Fruit fly (Drosophila melanogaster): ENCODE measurements around the gene CG45428.

Gene CG45428

DNA sequence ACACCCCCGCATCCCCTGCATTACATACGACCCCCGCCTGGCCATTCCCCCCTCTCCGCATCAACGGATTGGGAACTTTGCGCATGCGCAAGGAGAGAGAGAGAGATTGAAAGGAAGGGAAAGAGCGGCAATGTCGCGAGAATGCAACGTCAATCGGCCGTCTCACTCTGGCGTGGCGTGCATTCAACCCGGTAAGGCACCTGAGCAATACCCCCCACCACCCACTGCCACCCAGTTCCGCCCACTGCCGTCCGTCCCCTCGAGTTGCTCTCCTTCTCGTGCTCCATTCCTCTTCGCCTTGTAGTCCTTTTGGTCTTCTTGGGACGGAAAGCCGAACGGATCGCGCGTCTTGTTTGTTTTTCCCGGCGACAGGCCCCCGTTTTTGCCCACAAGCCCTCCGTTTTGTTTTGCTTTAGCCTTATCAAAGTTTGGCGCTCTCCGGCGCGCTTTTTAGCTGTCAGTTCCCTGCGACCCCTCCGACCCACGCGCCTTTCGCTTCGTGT is 2.9 kb upstream of the CG45428 start (continued):
- TF ChIP-seq Smox (GFP tag; optimal IDR thresholded peaks at IDR 0.05), result no peak
- TF ChIP-seq CG10631 (GFP tag; optimal IDR thresholded peaks at IDR 0.05), result no peak
- TF ChIP-seq CG32006 (GFP tag; optimal IDR thresholded peaks at IDR 0.05), result peak; percentile 33
- peak; percentile 68 for TF ChIP-seq Eip78C (GFP tag)
- no peak for TF ChIP-seq CG4318 (GFP tag; optimal IDR thresholded peaks at IDR 0.05)
- peak; percentile 47 for TF ChIP-seq dsx (GFP tag; optimal IDR thresholded peaks at IDR 0.05; ENCODE audit: poor library complexity, severe bottlenecking)
- no peak for TF ChIP-seq CG11294 (GFP tag; IDR thresholded peaks at IDR 0.05)
- peak; percentile 63 for TF ChIP-seq Lpt (GFP tag; optimal IDR thresholded peaks at IDR 0.05)
- TF ChIP-seq CG3032 (tag; optimal IDR thresholded peaks at IDR 0.05), result peak; percentile 52
- no peak for TF ChIP-seq Sox102F (GFP tag; optimal IDR thresholded peaks at IDR 0.05)
- peak; percentile 44; the same call in 2 of the 3 replicates for TF ChIP-seq CG8119 (GFP tag; IDR thresholded peaks at IDR 0.05)
- TF ChIP-seq achi (GFP tag; optimal IDR thresholded peaks at IDR 0.05), result peak; percentile 12
- TF ChIP-seq Hr4 (GFP tag; optimal IDR thresholded peaks at IDR 0.05), result no peak
- no peak for TF ChIP-seq cyc (GFP tag; optimal IDR thresholded peaks at IDR 0.05)
- TF ChIP-seq CG6792 (GFP tag; optimal IDR thresholded peaks at IDR 0.05), result no peak

DNA sequence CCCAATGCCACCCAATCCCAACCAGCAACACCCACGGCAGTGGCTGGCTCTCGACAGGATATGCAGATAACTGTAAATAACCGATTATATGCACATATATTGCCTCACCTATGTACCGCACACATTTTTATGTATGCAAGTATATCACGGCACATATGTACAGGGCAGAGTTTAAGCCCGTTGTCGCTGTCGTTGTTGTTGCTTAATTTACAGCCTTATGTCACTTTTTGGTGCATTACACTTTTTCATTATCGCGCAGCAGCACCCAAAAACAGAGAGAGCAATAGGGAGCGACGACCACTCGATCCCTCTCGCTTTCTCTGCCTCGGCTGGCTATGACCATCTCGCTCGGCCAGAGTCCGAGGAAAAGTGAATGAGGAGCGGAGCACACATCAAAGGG is 2.4 kb upstream of the CG45428 start:
- TF ChIP-seq CG9139 (GFP tag; optimal IDR thresholded peaks at IDR 0.05) (no peak), vri (GFP tag; optimal IDR thresholded peaks at IDR 0.05) (peak; percentile 87), svp (GFP tag) (peak; percentile 87)

DNA sequence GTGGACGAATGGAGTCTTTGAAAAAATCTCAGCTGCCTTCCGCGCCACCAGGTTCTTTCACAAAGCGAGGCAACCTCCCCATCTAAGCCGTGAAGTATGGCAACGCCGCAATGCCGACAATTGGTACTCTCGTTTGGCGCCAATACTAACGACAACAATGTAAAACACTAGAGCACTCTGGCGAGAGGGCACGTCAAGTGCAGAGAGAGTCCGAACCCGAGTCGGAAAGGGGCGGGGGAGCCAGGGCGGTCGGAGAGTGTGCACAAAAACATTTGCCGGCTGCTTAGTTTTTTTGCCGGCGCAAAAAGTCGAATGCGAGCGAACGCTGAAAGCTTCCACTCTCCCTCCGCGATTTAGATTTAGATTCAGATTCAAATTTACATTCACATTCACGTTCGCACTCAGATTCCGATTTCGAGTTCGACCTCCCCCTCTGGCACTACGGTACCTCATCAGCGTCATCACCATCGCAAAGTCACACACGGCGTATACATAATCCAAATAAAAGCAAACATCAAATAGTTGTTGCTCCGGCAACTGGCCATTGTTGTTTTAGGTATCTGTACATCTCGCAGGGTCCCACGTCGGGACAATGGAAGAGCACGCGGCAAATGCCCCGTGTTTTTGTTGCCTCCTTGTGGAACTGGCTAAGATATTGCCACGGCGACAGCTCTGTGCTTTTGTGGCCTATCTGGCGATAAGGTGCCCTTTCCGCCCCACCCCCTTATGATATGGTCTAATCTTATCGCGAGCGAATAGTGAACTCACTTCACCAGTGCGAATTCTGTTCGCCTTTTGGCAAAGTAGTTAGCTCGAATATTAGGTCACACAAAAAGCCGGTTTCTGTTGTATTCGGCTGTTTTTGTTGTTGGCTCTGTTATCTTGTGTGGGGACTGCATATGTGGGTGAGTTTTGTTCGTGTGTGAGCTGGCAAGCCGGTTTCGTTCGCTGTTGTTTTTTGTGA is 1.1 kb upstream of the CG45428 start:
- TF ChIP-seq CG16779 (tag; optimal IDR thresholded peaks at IDR 0.05) (no peak), CG6792 (GFP tag; optimal IDR thresholded peaks at IDR 0.05) (no peak), CG10631 (GFP tag; optimal IDR thresholded peaks at IDR 0.05) (no peak), fkh (GFP tag; optimal IDR thresholded peaks at IDR 0.05) (peak; percentile 82), CG8319 (GFP tag; optimal IDR thresholded peaks at IDR 0.05) (no peak), salr (GFP tag; optimal IDR thresholded peaks at IDR 0.05) (no peak), Hr38 (GFP tag; optimal IDR thresholded peaks at IDR 0.05) (no peak), CG11294 (GFP tag; IDR thresholded peaks at IDR 0.05) (no peak), CG32006 (GFP tag; optimal IDR thresholded peaks at IDR 0.05) (peak; percentile 11), dsx (GFP tag; optimal IDR thresholded peaks at IDR 0.05; ENCODE audit: poor library complexity, severe bottlenecking) (peak; percentile 66), CG31627 (GFP tag; optimal IDR thresholded peaks at IDR 0.05) (no peak), CG3032 (tag; optimal IDR thresholded peaks at IDR 0.05) (no peak), Eip93F (GFP tag; optimal IDR thresholded peaks at IDR 0.05) (no peak), achi (GFP tag; optimal IDR thresholded peaks at IDR 0.05) (no peak), fd59A (GFP tag; optimal IDR thresholded peaks at IDR 0.05) (no peak), Eip78C (GFP tag) (peak; percentile 47), CG6854 (GFP tag; optimal IDR thresholded peaks at IDR 0.05) (peak; percentile 23), Smox (GFP tag; optimal IDR thresholded peaks at IDR 0.05) (no peak), OdsH (GFP tag; optimal IDR thresholded peaks at IDR 0.05) (no peak), Hr39 (GFP tag; optimal IDR thresholded peaks at IDR 0.05) (no peak), pdm3 (GFP tag; optimal IDR thresholded peaks at IDR 0.05) (no peak), spab (GFP tag; optimal IDR thresholded peaks at IDR 0.05) (no peak), fd85E (GFP tag; optimal IDR thresholded peaks at IDR 0.05) (no peak), CG34406 (GFP tag; optimal IDR thresholded peaks at IDR 0.05) (no peak), Lpt (GFP tag; optimal IDR thresholded peaks at IDR 0.05) (peak; percentile 19), dac (GFP tag; optimal IDR thresholded peaks at IDR 0.05) (no peak), Sox15 (GFP tag; optimal IDR thresholded peaks at IDR 0.05) (no peak), topi (GFP tag; optimal IDR thresholded peaks at IDR 0.05) (no peak), CG11762 (GFP tag; optimal IDR thresholded peaks at IDR 0.05; ENCODE audit: insufficient read depth) (no peak), Sox102F (GFP tag; optimal IDR thresholded peaks at IDR 0.05) (no peak), CG4318 (GFP tag; optimal IDR thresholded peaks at IDR 0.05) (no peak), CG10669 (GFP tag; optimal IDR thresholded peaks at IDR 0.05) (no peak), CG6163 (GFP tag; IDR thresholded peaks at IDR 0.05) (peak; percentile 56), CG7368 (GFP tag; optimal IDR thresholded peaks at IDR 0.05) (no peak), cyc (GFP tag; optimal IDR thresholded peaks at IDR 0.05) (no peak), CG8632 (GFP tag; optimal IDR thresholded peaks at IDR 0.05) (no peak), CG15336 (GFP tag; IDR thresholded peaks at IDR 0.05) (peak; percentile 42; the same call in 1 of the 2 replicates), ss (GFP tag; optimal IDR thresholded peaks at IDR 0.05) (no peak)
